Worm (Caenorhabditis elegans) whole organism, L2 larva: ENCODE measurements around the gene rmif-2.

Experiments used
- C34F6.9 ChIP-seq: fragments of 150-350 bp; optimal IDR thresholded peaks from 2 replicates; lab custom pipeline; 2014; ENCODE audit warnings: missing biosample characterization, missing genetic modification characterization
- F13H6.1 ChIP-seq: sonication (generic microtip); optimal IDR thresholded peaks from 2 replicates; lab custom pipeline; 2016; ENCODE audit warnings: missing genetic modification characterization, missing compliant biosample characterization
- R02D3.7 ChIP-seq: fragments of 150-350 bp; optimal IDR thresholded peaks from 2 replicates; lab custom pipeline; 2014; ENCODE audit warnings: missing biosample characterization, missing genetic modification characterization
- Y55F3AM.14 ChIP-seq: fragments of 200-800 bp; sonication (Bioruptor generic); optimal IDR thresholded peaks from 2 replicates; lab custom pipeline; 2018; ENCODE audit warnings: mild to moderate bottlenecking, missing genetic modification characterization, missing compliant biosample characterization
- ZK546.5 ChIP-seq: sonication (generic microtip); optimal IDR thresholded peaks from 2 replicates; lab custom pipeline; 2017; ENCODE audit warnings: missing biosample characterization, missing genetic modification characterization
- alr-1 ChIP-seq: fragments of 150-350 bp; optimal IDR thresholded peaks from 2 replicates; lab custom pipeline; 2014; ENCODE audit warnings: missing biosample characterization, missing genetic modification characterization
- aly-2 ChIP-seq: fragments of 150-350 bp; optimal IDR thresholded peaks from 2 replicates; lab custom pipeline; 2014; ENCODE audit warnings: missing biosample characterization, missing genetic modification characterization
- ama-1 ChIP-seq: fragments of 150-350 bp; optimal IDR thresholded peaks from 2 replicates; lab custom pipeline; 2018; ENCODE audit warnings: inconsistent platforms
- blmp-1 ChIP-seq: sonication (generic microtip); optimal IDR thresholded peaks from 2 replicates; lab custom pipeline; 2017; ENCODE audit warnings: missing genetic modification characterization, mild to moderate bottlenecking, missing compliant biosample characterization, antibody characterized with exemption, moderate library complexity; ENCODE audit not compliant: insufficient read depth
- ceh-16 ChIP-seq: fragments of 150-350 bp; optimal IDR thresholded peaks from 2 replicates; lab custom pipeline; 2014; ENCODE audit warnings: missing biosample characterization, missing genetic modification characterization
- ceh-82 ChIP-seq: fragments of 150-350 bp; optimal IDR thresholded peaks from 2 replicates; lab custom pipeline; 2014; ENCODE audit warnings: missing biosample characterization, missing genetic modification characterization
- crh-2 ChIP-seq: sonication (generic microtip); optimal IDR thresholded peaks from 2 replicates; lab custom pipeline; 2017; ENCODE audit warnings: missing biosample characterization, missing genetic modification characterization
- dmd-4 ChIP-seq: sonication (generic microtip); optimal IDR thresholded peaks from 2 replicates; lab custom pipeline; 2017; ENCODE audit warnings: missing biosample characterization, missing genetic modification characterization
- egl-27 ChIP-seq: sonication (generic microtip); optimal IDR thresholded peaks from 3 replicates; lab custom pipeline; 2017; ENCODE audit warnings: missing biosample characterization, missing genetic modification reagents, missing genetic modification characterization
- elt-1 ChIP-seq: fragments of 150-350 bp; optimal IDR thresholded peaks from 2 replicates; lab custom pipeline; 2014; ENCODE audit warnings: missing biosample characterization, missing genetic modification characterization
- fos-1 ChIP-seq: fragments of 150-350 bp; optimal IDR thresholded peaks from 2 replicates; lab custom pipeline; 2014; ENCODE audit warnings: missing biosample characterization, missing genetic modification characterization
- gmeb-1 ChIP-seq: fragments of 150-350 bp; optimal IDR thresholded peaks from 2 replicates; lab custom pipeline; 2014; ENCODE audit warnings: missing biosample characterization, missing genetic modification characterization
- lin-11 ChIP-seq: fragments of 150-350 bp; sonication (generic microtip); optimal IDR thresholded peaks from 2 replicates; lab custom pipeline; 2014; ENCODE audit warnings: missing biosample characterization, missing genetic modification characterization, inconsistent platforms, mixed read lengths
- lin-13 ChIP-seq: fragments of 150-350 bp; optimal IDR thresholded peaks from 2 replicates; lab custom pipeline; 2014; ENCODE audit warnings: missing biosample characterization, missing genetic modification reagents, missing genetic modification characterization
- lin-39 ChIP-seq: fragments of 150-350 bp; optimal IDR thresholded peaks from 2 replicates; lab custom pipeline; 2014; ENCODE audit warnings: missing biosample characterization, missing genetic modification reagents, missing genetic modification characterization
- lsy-2 ChIP-seq, 2 experiments: fragments of 150-350 bp in 1 of 2; sonication (generic microtip) in 1 of 2; optimal IDR thresholded peaks; 2 replicates each; lab custom pipeline; 2014 to 2017; ENCODE audit warnings: missing biosample characterization in 2 of 2, missing genetic modification characterization in 2 of 2
- mab-5 ChIP-seq: fragments of 150-350 bp; optimal IDR thresholded peaks from 2 replicates; lab custom pipeline; 2014; ENCODE audit warnings: missing biosample characterization, missing genetic modification characterization
- mbf-1 ChIP-seq: sonication (generic microtip); optimal IDR thresholded peaks from 2 replicates; lab custom pipeline; 2017; ENCODE audit warnings: missing biosample characterization, missing genetic modification characterization
- mdl-1 ChIP-seq, 2 experiments: fragments of 150-350 bp in 1 of 2; sonication (generic microtip) in 1 of 2; optimal IDR thresholded peaks; 2 replicates each; lab custom pipeline; 2017; ENCODE audit warnings: missing biosample characterization in 2 of 2, missing genetic modification characterization in 2 of 2
- nhr-10 ChIP-seq: sonication (generic microtip); optimal IDR thresholded peaks from 2 replicates; lab custom pipeline; 2017; ENCODE audit warnings: missing biosample characterization, missing genetic modification characterization
- nhr-11 ChIP-seq: fragments of 150-350 bp; optimal IDR thresholded peaks from 2 replicates; lab custom pipeline; 2014; ENCODE audit warnings: missing biosample characterization, missing genetic modification characterization
- nhr-12 ChIP-seq: fragments of 150-350 bp; optimal IDR thresholded peaks from 2 replicates; lab custom pipeline; 2014; ENCODE audit warnings: missing biosample characterization, missing genetic modification characterization
- nhr-129 ChIP-seq: fragments of 150-350 bp; optimal IDR thresholded peaks from 2 replicates; lab custom pipeline; 2014; ENCODE audit warnings: missing biosample characterization, missing genetic modification characterization
- nhr-21 ChIP-seq: fragments of 150-350 bp; optimal IDR thresholded peaks from 2 replicates; lab custom pipeline; 2014; ENCODE audit warnings: missing biosample characterization, missing genetic modification characterization
- nhr-23 ChIP-seq: fragments of 150-350 bp; optimal IDR thresholded peaks from 2 replicates; lab custom pipeline; 2014; ENCODE audit warnings: missing biosample characterization, missing genetic modification reagents, missing genetic modification characterization
- nhr-237 ChIP-seq: fragments of 150-350 bp; optimal IDR thresholded peaks from 2 replicates; lab custom pipeline; 2014; ENCODE audit warnings: missing biosample characterization, missing genetic modification characterization
- nhr-6 ChIP-seq: fragments of 150-350 bp; optimal IDR thresholded peaks from 2 replicates; lab custom pipeline; 2014; ENCODE audit warnings: missing biosample characterization, missing genetic modification characterization
- nhr-77 ChIP-seq: fragments of 150-350 bp; optimal IDR thresholded peaks from 2 replicates; lab custom pipeline; 2014; ENCODE audit warnings: missing biosample characterization, missing genetic modification characterization
- peb-1 ChIP-seq: fragments of 150-350 bp; optimal IDR thresholded peaks from 2 replicates; lab custom pipeline; 2014; ENCODE audit warnings: missing biosample characterization, missing genetic modification characterization
- sem-4 ChIP-seq: fragments of 150-350 bp; optimal IDR thresholded peaks from 2 replicates; lab custom pipeline; 2014; ENCODE audit warnings: missing biosample characterization, missing genetic modification reagents, missing genetic modification characterization
- skn-1 ChIP-seq: sonication (generic microtip); optimal IDR thresholded peaks from 2 replicates; lab custom pipeline; 2017; ENCODE audit warnings: missing biosample characterization, missing genetic modification characterization
- sma-3 ChIP-seq: sonication (generic microtip); optimal IDR thresholded peaks from 2 replicates; lab custom pipeline; 2016; ENCODE audit warnings: missing genetic modification reagents, missing genetic modification characterization, missing compliant biosample characterization
- sma-9 ChIP-seq, 2 experiments: fragments of 150-350 bp in 1 of 2; sonication (generic microtip) in 1 of 2; optimal IDR thresholded peaks; 2 replicates each; lab custom pipeline; 2014 to 2016; ENCODE audit warnings: missing genetic modification characterization in 2 of 2, mild to moderate bottlenecking in 1 of 2, missing biosample characterization in 1 of 2, missing compliant biosample characterization in 1 of 2, missing genetic modification reagents in 1 of 2, moderate library complexity in 1 of 2
- snpc-4 ChIP-seq: fragments of 150-350 bp; optimal IDR thresholded peaks from 2 replicates; lab custom pipeline; 2014; ENCODE audit warnings: missing biosample characterization, missing genetic modification characterization
- unc-39 ChIP-seq: fragments of 150-350 bp; optimal IDR thresholded peaks from 2 replicates; lab custom pipeline; 2014; ENCODE audit warnings: missing biosample characterization, missing genetic modification characterization
- unc-55 ChIP-seq: fragments of 150-350 bp; sonication (generic microtip); optimal IDR thresholded peaks from 3 replicates; lab custom pipeline; 2014; ENCODE audit warnings: missing biosample characterization, missing genetic modification reagents, missing genetic modification characterization
- unc-62 ChIP-seq: fragments of 150-350 bp; optimal IDR thresholded peaks from 2 replicates; lab custom pipeline; 2014; ENCODE audit warnings: missing biosample characterization, missing genetic modification reagents, missing genetic modification characterization
- zag-1 ChIP-seq: fragments of 150-350 bp; optimal IDR thresholded peaks from 2 replicates; lab custom pipeline; 2014; ENCODE audit warnings: missing biosample characterization, missing genetic modification characterization
- ztf-1 ChIP-seq: fragments of 200-800 bp; sonication (Bioruptor generic); conservative IDR thresholded peaks from 2 replicates; pipeline ENCODE4 v1.3.6; 2022; ENCODE audit warnings: missing genetic modification characterization, missing compliant biosample characterization
- ztf-4 ChIP-seq: fragments of 150-350 bp; optimal IDR thresholded peaks from 2 replicates; lab custom pipeline; 2014; ENCODE audit warnings: missing biosample characterization, missing genetic modification characterization

rmif-2 gene

ce11 chrIV:1209320-1209719, 26.9 kb downstream of the rmif-2 start:
- no peak for TF ChIP-seq aly-2
- TF ChIP-seq nhr-21 (tag; lab: Kevin White, UChicago), result no peak
- no peak for TF ChIP-seq fos-1 (tag; lab: Kevin White, UChicago)
- no peak for TF ChIP-seq elt-1 (tag; lab: Kevin White, UChicago)
- no peak for TF ChIP-seq peb-1
- TF ChIP-seq nhr-10, result no peak
- TF ChIP-seq F13H6.1, result no peak
- no peak for TF ChIP-seq nhr-23 (tag; lab: Kevin White, UChicago)
- TF ChIP-seq ceh-16 (tag; lab: Kevin White, UChicago), result no peak
- TF ChIP-seq skn-1 (tag; lab: Kevin White, UChicago), result no peak
- TF ChIP-seq nhr-6 (tag; lab: Kevin White, UChicago), result no peak
- TF ChIP-seq gmeb-1, result no peak
- TF ChIP-seq mdl-1 (tag; optimal IDR thresholded peaks at IDR 0.05; lab: Kevin White, UChicago), result no peak
- no peak for TF ChIP-seq alr-1
- TF ChIP-seq lsy-2 (tag; optimal IDR thresholded peaks at IDR 0.05; lab: Kevin White, UChicago), result no peak

ce11 chrIV:1209813-1210212, 27.4 kb downstream of the rmif-2 start:
- TF ChIP-seq fos-1 (tag; lab: Kevin White, UChicago), result no peak
- no peak for TF ChIP-seq mdl-1 (tag; optimal IDR thresholded peaks at IDR 0.05; lab: Kevin White, UChicago)
- no peak for TF ChIP-seq alr-1
- TF ChIP-seq nhr-237, result no peak
- TF ChIP-seq skn-1 (tag; lab: Kevin White, UChicago), result no peak
- no peak for TF ChIP-seq ztf-4
- no peak for TF ChIP-seq Y55F3AM.14
- no peak for TF ChIP-seq R02D3.7 (tag; lab: Kevin White, UChicago)
- TF ChIP-seq ztf-1 (GFP tag; lab: Robert Waterston, UW), result no peak
- no peak for TF ChIP-seq sem-4 (tag; lab: Kevin White, UChicago)
- TF ChIP-seq sma-9 (GFP tag; optimal IDR thresholded peaks at IDR 0.05; lab: Kevin White, UChicago), result no peak
- no peak for TF ChIP-seq sma-9 (tag; optimal IDR thresholded peaks at IDR 0.05; lab: Kevin White, UChicago)
- no peak for TF ChIP-seq nhr-12

DNA sequence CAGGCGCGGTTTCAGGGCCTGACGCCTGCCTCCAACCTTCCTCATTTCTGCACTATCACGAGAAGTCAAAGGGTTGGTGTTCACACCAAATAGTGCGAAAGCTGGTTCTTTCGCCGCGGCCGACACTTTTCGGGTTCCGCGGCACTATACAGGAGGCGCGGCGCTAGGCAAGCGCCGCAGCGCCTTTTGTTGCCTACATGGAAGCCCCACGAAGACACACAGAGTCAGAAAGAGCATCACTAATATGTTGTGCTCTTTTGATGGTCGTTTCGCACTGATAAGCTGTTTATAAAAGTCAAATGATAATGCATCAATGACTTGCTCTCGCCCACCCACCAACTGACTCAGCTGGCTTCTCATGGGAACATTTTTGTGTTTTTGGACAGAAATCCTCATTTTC, 29.5 kb downstream of the rmif-2 start:
- TF ChIP-seq fos-1 (tag; lab: Kevin White, UChicago) (peak; percentile 78), snpc-4 (tag; lab: Kevin White, UChicago) (peak; percentile 62), nhr-129 (tag; lab: Kevin White, UChicago) (no peak)
- TF ChIP-seq, all 48 proteins: peak for 2

- no peak for TF ChIP-seq mbf-1 (tag; lab: Kevin White, UChicago)
- no peak for TF ChIP-seq egl-27 (tag; lab: Kevin White, UChicago)
- TF ChIP-seq sem-4 (tag; lab: Kevin White, UChicago), result no peak
Measured at ce11 chrIV:1212357-1212756, 30.0 kb downstream of the rmif-2 start.

- TF ChIP-seq zag-1 (tag; lab: Kevin White, UChicago), result no peak
- TF ChIP-seq blmp-1 (tag; lab: Kevin White, UChicago), result no peak
- no peak for TF ChIP-seq nhr-21 (tag; lab: Kevin White, UChicago)
- no peak for TF ChIP-seq lin-39 (tag; lab: Kevin White, UChicago)
- peak; percentile 38 for TF ChIP-seq nhr-129 (tag; lab: Kevin White, UChicago)
- no peak for TF ChIP-seq nhr-6 (tag; lab: Kevin White, UChicago)
- TF ChIP-seq nhr-12, result no peak
- no peak for TF ChIP-seq dmd-4 (tag; lab: Kevin White, UChicago)
- no peak for TF ChIP-seq mbf-1 (tag; lab: Kevin White, UChicago)
- TF ChIP-seq fos-1 (tag; lab: Kevin White, UChicago), result no peak
- TF ChIP-seq snpc-4 (tag; lab: Kevin White, UChicago), result no peak
- TF ChIP-seq skn-1 (tag; lab: Kevin White, UChicago), result no peak
- TF ChIP-seq sma-3 (GFP tag; lab: Kevin White, UChicago), result no peak
- TF ChIP-seq aly-2, result no peak
- no peak for TF ChIP-seq ztf-1 (GFP tag; lab: Robert Waterston, UW)
- no peak for TF ChIP-seq alr-1
- no peak for TF ChIP-seq mab-5
- TF ChIP-seq ama-1 (lab: Kevin White, UChicago), result no peak
- TF ChIP-seq lin-13 (GFP tag; lab: Kevin White, UChicago), result no peak
- no peak for TF ChIP-seq ceh-82
- TF ChIP-seq nhr-10, result no peak
- peak; percentile 38 for TF ChIP-seq C34F6.9 (tag; lab: Kevin White, UChicago)
- no peak for TF ChIP-seq nhr-77
- TF ChIP-seq unc-55 (GFP tag; lab: Kevin White, UChicago), result peak; percentile 38
- no peak for TF ChIP-seq nhr-237
- no peak for TF ChIP-seq ZK546.5 (tag; lab: Kevin White, UChicago)
- TF ChIP-seq lin-11 (tag; lab: Kevin White, UChicago), result peak; percentile 49
- TF ChIP-seq sma-9 (GFP tag; optimal IDR thresholded peaks at IDR 0.05; lab: Kevin White, UChicago), result no peak
- TF ChIP-seq sma-9 (tag; optimal IDR thresholded peaks at IDR 0.05; lab: Kevin White, UChicago), result no peak
- TF ChIP-seq nhr-23 (tag; lab: Kevin White, UChicago), result no peak
- no peak for TF ChIP-seq crh-2 (tag; lab: Kevin White, UChicago)
- TF ChIP-seq nhr-11, result no peak
- no peak for TF ChIP-seq unc-62 (GFP tag; lab: Kevin White, UChicago)
- no peak for TF ChIP-seq unc-39 (tag; lab: Kevin White, UChicago)
Measured at ce11 chrIV:1213192-1213591, 30.8 kb downstream of the rmif-2 start.
